Fruit fly (Drosophila melanogaster): Measurements from ENCODE around the gene CG42688.
A peak's percentile ranks its signal among the peaks of the same experiment; 100 is the strongest.

DNA sequence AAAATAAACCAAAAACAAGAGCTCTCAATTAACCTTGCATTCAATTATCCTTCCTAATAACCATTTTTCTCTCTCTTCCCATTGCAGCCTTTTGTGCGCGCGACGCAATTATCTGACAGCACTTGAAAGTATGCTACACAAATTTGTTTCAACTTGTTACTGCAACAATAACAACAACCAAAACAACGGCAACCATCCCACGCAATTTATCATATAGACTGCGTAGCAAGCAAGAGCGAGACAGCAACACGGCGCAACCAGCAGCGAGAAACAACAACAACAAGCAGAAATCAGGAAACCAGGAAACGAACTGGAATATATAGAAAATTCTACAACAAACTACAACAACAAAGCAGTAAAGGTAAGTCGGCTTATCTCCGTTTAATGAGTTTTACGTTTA, 16.6 kb downstream of the CG42688 start:
- TF ChIP-seq Pif1B (GFP tag; optimal IDR thresholded peaks at IDR 0.05) (no peak), CG15710 (tag; optimal IDR thresholded peaks at IDR 0.05) (no peak), CG14655 (GFP tag; optimal IDR thresholded peaks at IDR 0.05) (no peak), Snoo (tag; optimal IDR thresholded peaks at IDR 0.05) (no peak), CG10348 (GFP tag; IDR thresholded peaks at IDR 0.05) (no peak), CG4496 (GFP tag; IDR thresholded peaks at IDR 0.05) (no peak), CG32121 (GFP tag; IDR thresholded peaks at IDR 0.05) (peak; percentile 14; the same call in 1 of the 2 replicates), CG12605 (GFP tag; IDR thresholded peaks at IDR 0.05) (no peak)
